Worm (Caenorhabditis elegans): ENCODE results near the gene sra-29.

ce11 chrII:6528629-6529028 lies 46.9 kb downstream of the sra-29 start, which contains the start of gene C56E6.4:
- TF ChIP-seq hnd-1 (tag; optimal IDR thresholded peaks at IDR 0.05) (no peak), aly-1 (tag; optimal IDR thresholded peaks at IDR 0.05) (no peak), ama-1 (optimal IDR thresholded peaks at IDR 0.05) (no peak), hmg-4 (GFP tag; optimal IDR thresholded peaks at IDR 0.05) (no peak), F13C5.2 (tag; optimal IDR thresholded peaks at IDR 0.05) (no peak), ets-7 (tag; optimal IDR thresholded peaks at IDR 0.05) (no peak), B0310.2 (tag; optimal IDR thresholded peaks at IDR 0.05) (no peak)
